Worm (Caenorhabditis elegans) whole organism, L1 larva: ENCODE measurements around the gene cox-16.
A peak's percentile ranks its signal among the peaks of the same experiment; 100 is the strongest.

ENCODE experiments used
- C04F5.9 ChIP-seq: sonication (generic microtip); optimal IDR thresholded peaks from 2 replicates; lab custom pipeline; 2016; ENCODE audit warnings: missing genetic modification characterization, missing compliant biosample characterization
- C16A3.4 ChIP-seq: fragments of 150-350 bp; optimal IDR thresholded peaks from 2 replicates; lab custom pipeline; 2014; ENCODE audit warnings: missing biosample characterization, missing genetic modification characterization
- F16B12.6 ChIP-seq: fragments of 150-350 bp; optimal IDR thresholded peaks from 2 replicates; lab custom pipeline; 2014; ENCODE audit warnings: missing biosample characterization, missing genetic modification characterization
- Y116A8C.19 ChIP-seq: sonication (generic microtip); optimal IDR thresholded peaks from 2 replicates; lab custom pipeline; 2016; ENCODE audit warnings: missing compliant biosample characterization, missing genetic modification characterization, borderline replicate concordance
- alr-1 ChIP-seq: fragments of 200-800 bp; sonication (Bioruptor generic); optimal IDR thresholded peaks from 2 replicates; lab custom pipeline; 2018; ENCODE audit warnings: borderline replicate concordance, mild to moderate bottlenecking, missing genetic modification characterization, missing compliant biosample characterization
- ama-1 ChIP-seq: fragments of 150-350 bp; optimal IDR thresholded peaks from 2 replicates; lab custom pipeline; 2014
- blmp-1 ChIP-seq: fragments of 150-350 bp; optimal IDR thresholded peaks from 2 replicates; lab custom pipeline; 2014; ENCODE audit warnings: missing biosample characterization, missing genetic modification characterization
- ceh-8 ChIP-seq: fragments of 200-800 bp; sonication (Bioruptor generic); optimal IDR thresholded peaks from 2 replicates; lab custom pipeline; 2018; ENCODE audit warnings: mild to moderate bottlenecking, missing genetic modification characterization, moderate library complexity, missing compliant biosample characterization
- ceh-82 ChIP-seq, 3 experiments: fragments of 150-350 bp in 1 of 3; sonication (generic microtip) in 2 of 3; optimal IDR thresholded peaks; 2 replicates each; lab custom pipeline; 2014 to 2017; ENCODE audit warnings: missing biosample characterization in 3 of 3, missing genetic modification characterization in 3 of 3
- ceh-88 ChIP-seq: fragments of 200-800 bp; sonication (Bioruptor generic); IDR thresholded peaks from 2 replicates; pipeline ENCODE4 v1.3.6; 2022; ENCODE audit warnings: missing genetic modification characterization, missing compliant biosample characterization
- ceh-90 ChIP-seq: sonication (generic microtip); optimal IDR thresholded peaks from 2 replicates; lab custom pipeline; 2016; ENCODE audit warnings: missing genetic modification characterization, missing compliant biosample characterization
- ces-1 ChIP-seq: fragments of 150-350 bp; optimal IDR thresholded peaks from 2 replicates; lab custom pipeline; 2014; ENCODE audit warnings: missing biosample characterization, missing genetic modification reagents, missing genetic modification characterization
- dpl-1 ChIP-seq, 3 experiments: fragments of 150-350 bp in 2 of 3; sonication (generic microtip) in 1 of 3; optimal IDR thresholded peaks; 2 replicates each; lab custom pipeline; 2014 to 2017; ENCODE audit warnings: missing biosample characterization in 3 of 3, missing genetic modification characterization in 3 of 3, missing genetic modification reagents in 3 of 3
- dsc-1 ChIP-seq: sonication (generic microtip); optimal IDR thresholded peaks from 2 replicates; lab custom pipeline; 2016; ENCODE audit warnings: mild to moderate bottlenecking, missing genetic modification characterization, missing compliant biosample characterization
- efl-3 ChIP-seq: fragments of 200-800 bp; sonication (Bioruptor generic); optimal IDR thresholded peaks from 2 replicates; lab custom pipeline; 2018; ENCODE audit warnings: mild to moderate bottlenecking, missing genetic modification characterization, missing compliant biosample characterization
- egl-27 ChIP-seq, 2 experiments: fragments of 150-350 bp in 1 of 2; sonication (generic microtip); optimal IDR thresholded peaks; 3 replicates each; lab custom pipeline; 2017 to 2018; ENCODE audit warnings: missing biosample characterization in 2 of 2, missing genetic modification characterization in 2 of 2, missing genetic modification reagents in 2 of 2
- elt-2 ChIP-seq: sonication (generic microtip); optimal IDR thresholded peaks from 2 replicates; lab custom pipeline; 2016; ENCODE audit warnings: missing genetic modification characterization, mild to moderate bottlenecking, inconsistent platforms, missing compliant biosample characterization, missing genetic modification reagents
- elt-3 ChIP-seq, 6 experiments: fragments of 150-350 bp in 1 of 6; sonication (generic microtip); optimal IDR thresholded peaks; 2 replicates each; lab custom pipeline; 2017 to 2018; ENCODE audit warnings: missing biosample characterization in 6 of 6, missing genetic modification characterization in 6 of 6, inconsistent platforms in 1 of 6
- fkh-10 ChIP-seq: sonication (generic microtip); optimal IDR thresholded peaks from 2 replicates; lab custom pipeline; 2017; ENCODE audit warnings: missing biosample characterization, missing genetic modification reagents, missing genetic modification characterization
- grh-1 ChIP-seq: fragments of 200-800 bp; sonication (Bioruptor generic); IDR thresholded peaks from 2 replicates; pipeline ENCODE4 v1.3.6; 2022; ENCODE audit warnings: missing genetic modification reagents, missing genetic modification characterization, missing compliant biosample characterization
- hlh-17 ChIP-seq: fragments of 200-800 bp; sonication (Bioruptor generic); optimal IDR thresholded peaks from 2 replicates; lab custom pipeline; 2018; ENCODE audit warnings: missing genetic modification characterization, mild to moderate bottlenecking, missing compliant biosample characterization, moderate library complexity, borderline replicate concordance
- hpl-2 ChIP-seq: fragments of 150-350 bp; optimal IDR thresholded peaks from 2 replicates; lab custom pipeline; 2014; ENCODE audit warnings: missing biosample characterization, missing genetic modification reagents, missing genetic modification characterization
- irx-1 ChIP-seq: sonication (generic microtip); optimal IDR thresholded peaks from 2 replicates; lab custom pipeline; 2016; ENCODE audit warnings: missing genetic modification characterization, missing compliant biosample characterization
- isw-1 ChIP-seq: fragments of 200-800 bp; sonication (Bioruptor generic); IDR thresholded peaks from 2 replicates; pipeline ENCODE4 v1.3.6; 2022; ENCODE audit warnings: missing genetic modification characterization, missing compliant biosample characterization
- lin-13 ChIP-seq: fragments of 150-350 bp; optimal IDR thresholded peaks from 2 replicates; lab custom pipeline; 2014; ENCODE audit warnings: missing biosample characterization, missing genetic modification reagents, missing genetic modification characterization
- lin-14 ChIP-seq: fragments of 200-800 bp; sonication (Bioruptor generic); optimal IDR thresholded peaks from 2 replicates; lab custom pipeline; 2018; ENCODE audit warnings: mild to moderate bottlenecking, missing genetic modification characterization, moderate library complexity, missing compliant biosample characterization
- lin-39 ChIP-seq: fragments of 150-350 bp; optimal IDR thresholded peaks from 2 replicates; lab custom pipeline; 2014; ENCODE audit warnings: missing biosample characterization, missing genetic modification reagents, missing genetic modification characterization
- lsy-2 ChIP-seq, 2 experiments: fragments of 150-350 bp; optimal IDR thresholded peaks; 2 replicates each; lab custom pipeline; 2014; ENCODE audit warnings: missing biosample characterization in 2 of 2, missing genetic modification characterization in 2 of 2
- mab-9 ChIP-seq: fragments of 200-800 bp; sonication (Bioruptor generic); IDR thresholded peaks from 2 replicates; pipeline ENCODE4 v1.3.6; 2022; ENCODE audit warnings: missing genetic modification reagents, missing genetic modification characterization, missing compliant biosample characterization
- mef-2 ChIP-seq: fragments of 150-350 bp; optimal IDR thresholded peaks from 2 replicates; lab custom pipeline; 2014; ENCODE audit warnings: missing biosample characterization, missing genetic modification characterization
- mep-1 ChIP-seq: fragments of 150-350 bp; optimal IDR thresholded peaks from 2 replicates; lab custom pipeline; 2014; ENCODE audit warnings: missing biosample characterization, missing genetic modification characterization
- nhr-20 ChIP-seq: sonication (generic microtip); optimal IDR thresholded peaks from 2 replicates; lab custom pipeline; 2016; ENCODE audit warnings: mild to moderate bottlenecking, missing genetic modification characterization, missing compliant biosample characterization
- nhr-71 ChIP-seq: sonication (generic microtip); optimal IDR thresholded peaks from 2 replicates; lab custom pipeline; 2016; ENCODE audit warnings: mild to moderate bottlenecking, missing genetic modification characterization, moderate library complexity, missing compliant biosample characterization
- nhr-76 ChIP-seq: sonication (generic microtip); optimal IDR thresholded peaks from 2 replicates; lab custom pipeline; 2017; ENCODE audit warnings: missing biosample characterization, missing genetic modification characterization
- nhr-77 ChIP-seq: fragments of 150-350 bp; optimal IDR thresholded peaks from 2 replicates; lab custom pipeline; 2014; ENCODE audit warnings: missing biosample characterization, missing genetic modification characterization
- nhr-90 ChIP-seq: sonication (generic microtip); optimal IDR thresholded peaks from 2 replicates; lab custom pipeline; 2016; ENCODE audit warnings: mild to moderate bottlenecking, missing genetic modification characterization, missing compliant biosample characterization; ENCODE audit not compliant: poor library complexity
- pag-3 ChIP-seq: sonication (generic microtip); optimal IDR thresholded peaks from 2 replicates; lab custom pipeline; 2017; ENCODE audit warnings: missing genetic modification characterization, mild to moderate bottlenecking, missing compliant biosample characterization, antibody characterized with exemption, borderline replicate concordance; ENCODE audit not compliant: insufficient read depth
- pax-3 ChIP-seq: fragments of 200-800 bp; sonication (Bioruptor generic); optimal IDR thresholded peaks from 2 replicates; lab custom pipeline; 2018; ENCODE audit warnings: mild to moderate bottlenecking, missing genetic modification characterization, moderate library complexity, missing compliant biosample characterization
- pqm-1 ChIP-seq: sonication (generic microtip); optimal IDR thresholded peaks from 3 replicates; lab custom pipeline; 2017; ENCODE audit warnings: missing biosample characterization, missing genetic modification characterization
- rnt-1 ChIP-seq: sonication (generic microtip); optimal IDR thresholded peaks from 2 replicates; lab custom pipeline; 2016; ENCODE audit warnings: mild to moderate bottlenecking, missing genetic modification characterization, moderate library complexity, missing compliant biosample characterization
- skn-1 ChIP-seq: fragments of 150-350 bp; optimal IDR thresholded peaks from 2 replicates; lab custom pipeline; 2014; ENCODE audit warnings: missing biosample characterization, missing genetic modification characterization
- snpc-4 ChIP-seq: fragments of 150-350 bp; optimal IDR thresholded peaks from 2 replicates; lab custom pipeline; 2014; ENCODE audit warnings: missing biosample characterization, missing genetic modification characterization
- sox-4 ChIP-seq: sonication (generic microtip); optimal IDR thresholded peaks from 2 replicates; lab custom pipeline; 2016; ENCODE audit warnings: missing genetic modification characterization, missing compliant biosample characterization
- sptf-1 ChIP-seq: fragments of 150-350 bp; optimal IDR thresholded peaks from 2 replicates; lab custom pipeline; 2014; ENCODE audit warnings: missing biosample characterization, missing genetic modification characterization
- sup-37 ChIP-seq: fragments of 200-800 bp; sonication (Bioruptor generic); optimal IDR thresholded peaks from 2 replicates; lab custom pipeline; 2018; ENCODE audit warnings: mild to moderate bottlenecking, missing genetic modification characterization, missing compliant biosample characterization
- tbx-2 ChIP-seq: sonication (generic microtip); optimal IDR thresholded peaks from 2 replicates; lab custom pipeline; 2016; ENCODE audit warnings: missing genetic modification characterization, missing compliant biosample characterization
- unc-130 ChIP-seq: fragments of 150-350 bp; optimal IDR thresholded peaks from 2 replicates; lab custom pipeline; 2017; ENCODE audit warnings: missing biosample characterization, missing genetic modification characterization, inconsistent platforms
- unc-62 ChIP-seq: fragments of 150-350 bp; optimal IDR thresholded peaks from 2 replicates; lab custom pipeline; 2014; ENCODE audit warnings: missing biosample characterization, missing genetic modification reagents, missing genetic modification characterization
- unc-98 ChIP-seq: fragments of 200-800 bp; sonication (Bioruptor generic); IDR thresholded peaks from 2 replicates; pipeline ENCODE4 v1.3.6; 2022; ENCODE audit warnings: missing genetic modification characterization, missing compliant biosample characterization
- zip-4 ChIP-seq: fragments of 200-800 bp; sonication (Bioruptor generic); optimal IDR thresholded peaks from 2 replicates; lab custom pipeline; 2018; ENCODE audit warnings: mild to moderate bottlenecking, missing genetic modification characterization, moderate library complexity, missing compliant biosample characterization
- ztf-4 ChIP-seq: fragments of 150-350 bp; optimal IDR thresholded peaks from 2 replicates; lab custom pipeline; 2014; ENCODE audit warnings: missing biosample characterization, missing genetic modification characterization

The cox-16 gene

DNA sequence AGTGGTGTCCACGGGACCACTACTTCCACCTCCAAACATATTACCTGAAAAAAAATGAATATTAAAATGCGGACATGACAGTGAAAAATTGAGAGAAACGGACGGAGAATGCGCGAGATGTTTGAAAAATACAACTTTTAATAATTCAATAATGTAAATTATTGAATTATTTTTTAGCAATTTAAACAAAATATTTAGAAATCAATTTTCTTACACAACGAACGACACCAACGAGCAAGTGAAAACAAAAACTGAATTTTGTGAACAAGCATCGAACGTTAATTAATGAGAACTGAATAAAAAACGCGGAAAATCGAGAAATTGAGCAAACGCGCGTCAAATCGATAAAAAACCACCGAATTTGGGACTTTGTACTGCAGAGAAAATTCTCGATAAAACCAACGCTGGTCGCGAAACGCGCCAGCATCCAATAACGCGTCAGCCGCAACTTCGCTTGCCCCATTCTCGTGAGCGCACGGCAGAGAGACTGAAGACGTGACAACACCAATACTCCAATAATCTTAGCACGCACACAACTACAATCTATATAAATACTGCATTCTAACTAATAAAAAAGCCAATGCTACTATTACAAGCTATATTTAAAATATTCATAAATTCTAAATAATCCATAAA lies 31.1 kb downstream of the cox-16 start, which contains the start of the genes dnj-19 and nhr-47 (continued):
- TF ChIP-seq nhr-76 (no peak), alr-1 (tag; lab: Kevin White, UChicago) (no peak), efl-3 (GFP tag; lab: Kevin White, UChicago) (peak; percentile 51), dpl-1 (GFP tag; optimal IDR thresholded peaks at IDR 0.05; lab: Kevin White, UChicago) (peak; percentile 80 to 86 (median 86)), mep-1 (tag; lab: Kevin White, UChicago) (peak; percentile 94), lin-14 (GFP tag; lab: Kevin White, UChicago) (peak; percentile 93), ceh-8 (peak; percentile 83), ceh-90 (no peak), pqm-1 (tag; lab: Kevin White, UChicago) (no peak), isw-1 (peak; percentile 89), tbx-2 (tag; lab: Kevin White, UChicago) (peak; percentile 95), nhr-71 (peak; percentile 96), sup-37 (peak; percentile 90), unc-62 (GFP tag; lab: Kevin White, UChicago) (no peak), C16A3.4 (tag; lab: Kevin White, UChicago) (peak; percentile 88), hlh-17 (GFP tag; lab: Kevin White, UChicago) (no peak), zip-4 (GFP tag; lab: Kevin White, UChicago) (peak; percentile 83), pag-3 (peak; percentile 22), ceh-82 (tag; optimal IDR thresholded peaks at IDR 0.05; lab: Kevin White, UChicago) (peak; percentile 92 to 95 (median 94)), lin-13 (GFP tag; lab: Kevin White, UChicago) (peak; percentile 87), ces-1 (GFP tag; lab: Kevin White, UChicago) (no peak), dsc-1 (peak; percentile 96), mef-2 (tag; lab: Kevin White, UChicago) (no peak), lsy-2 (tag; optimal IDR thresholded peaks at IDR 0.05; lab: Kevin White, UChicago) (peak; percentile 90 to 92), snpc-4 (peak; percentile 79), rnt-1 (peak; percentile 94), C04F5.9 (tag; lab: Kevin White, UChicago) (peak; percentile 28), elt-2 (tag; lab: Kevin White, UChicago) (peak; percentile 73), mab-9 (GFP tag; lab: Robert Waterston, UW) (peak; percentile 86), unc-98 (peak; percentile 17; the same call in 1 of the 2 replicates), grh-1 (GFP tag; lab: Robert Waterston, UW) (peak; percentile 90), elt-3 (tag; optimal IDR thresholded peaks at IDR 0.05; lab: Kevin White, UChicago) (peak in 2 of 6 experiments; percentile 71 to 84), skn-1 (tag; lab: Kevin White, UChicago) (peak; percentile 68), fkh-10 (GFP tag; lab: Kevin White, UChicago) (peak; percentile 62), pax-3 (tag; lab: Kevin White, UChicago) (peak; percentile 88), unc-130 (tag; lab: Kevin White, UChicago) (peak; percentile 73), sox-4 (tag; lab: Kevin White, UChicago) (peak; percentile 91), ceh-88 (peak; percentile 77), nhr-90 (tag; lab: Kevin White, UChicago) (peak; percentile 94), Y116A8C.19 (no peak), ama-1 (lab: Kevin White, UChicago) (no peak), lin-39 (peak; percentile 83), nhr-77 (tag; lab: Kevin White, UChicago) (peak; percentile 82), hpl-2 (GFP tag; lab: Kevin White, UChicago) (peak; percentile 59), sptf-1 (tag; lab: Kevin White, UChicago) (no peak), ztf-4 (peak; percentile 67), egl-27 (tag; optimal IDR thresholded peaks at IDR 0.05; lab: Kevin White, UChicago) (peak in 1 of 2 experiments; percentile 40), nhr-20 (peak; percentile 96), F16B12.6 (peak; percentile 59), irx-1 (peak; percentile 88), blmp-1 (tag; lab: Kevin White, UChicago) (peak; percentile 58)
